Worm (Caenorhabditis elegans) whole organism, L1 larva: ENCODE data around the gene R13H4.2.

Source experiments
- C04F5.9 ChIP-seq: sonication (generic microtip); optimal IDR thresholded peaks from 2 replicates; lab custom pipeline; 2016; ENCODE audit warnings: missing genetic modification characterization, missing compliant biosample characterization
- C34B4.2 ChIP-seq: sonication (generic microtip); optimal IDR thresholded peaks from 2 replicates; lab custom pipeline; 2017; ENCODE audit warnings: mild to moderate bottlenecking, missing genetic modification characterization, missing compliant biosample characterization
- ama-1 ChIP-seq: fragments of 150-350 bp; optimal IDR thresholded peaks from 2 replicates; lab custom pipeline; 2014
- dpl-1 ChIP-seq, 3 experiments: fragments of 150-350 bp in 2 of 3; sonication (generic microtip) in 1 of 3; optimal IDR thresholded peaks; 2 replicates each; lab custom pipeline; 2014 to 2017; ENCODE audit warnings: missing biosample characterization in 3 of 3, missing genetic modification characterization in 3 of 3, missing genetic modification reagents in 3 of 3
- lin-13 ChIP-seq: fragments of 150-350 bp; optimal IDR thresholded peaks from 2 replicates; lab custom pipeline; 2014; ENCODE audit warnings: missing biosample characterization, missing genetic modification reagents, missing genetic modification characterization
- nhr-19 ChIP-seq: fragments of 200-800 bp; sonication (Bioruptor generic); conservative IDR thresholded peaks from 2 replicates; pipeline ENCODE4 v1.3.6; 2022; ENCODE audit warnings: missing genetic modification characterization, missing compliant biosample characterization
- zip-4 ChIP-seq: fragments of 200-800 bp; sonication (Bioruptor generic); optimal IDR thresholded peaks from 2 replicates; lab custom pipeline; 2018; ENCODE audit warnings: mild to moderate bottlenecking, missing genetic modification characterization, moderate library complexity, missing compliant biosample characterization
- ztf-4 ChIP-seq: fragments of 150-350 bp; optimal IDR thresholded peaks from 2 replicates; lab custom pipeline; 2014; ENCODE audit warnings: missing biosample characterization, missing genetic modification characterization

- TF ChIP-seq C04F5.9 (tag; lab: Kevin White, UChicago): no peak
- TF ChIP-seq lin-13: no peak
- no peak for TF ChIP-seq dpl-1 (GFP tag; optimal IDR thresholded peaks at IDR 0.05; lab: Kevin White, UChicago)
- TF ChIP-seq C34B4.2: no peak
- TF ChIP-seq zip-4 (GFP tag; lab: Kevin White, UChicago): no peak
- TF ChIP-seq ztf-4 (tag; lab: Kevin White, UChicago): no peak
- TF ChIP-seq nhr-19 (GFP tag; lab: Robert Waterston, UW): no peak; the same call in 1 of the 2 replicates
- peak; percentile 2 for TF ChIP-seq ama-1 (lab: Kevin White, UChicago)
Observed at ce11 chrV:11820551-11820950, 15.6 kb upstream of the R13H4.2 start.
